Fruit fly (Drosophila melanogaster) whole organism, embryonic: ENCODE measurements around the gene CG31886.

Experiments used
- Abd-B ChIP-seq: fragments of 200-800 bp; sonication (Bioruptor generic); optimal IDR thresholded peaks from 2 replicates; lab custom pipeline; 2018; ENCODE audit warnings: missing biosample characterization, mild to moderate bottlenecking, missing genetic modification characterization, moderate library complexity
- CG11085 ChIP-seq: fragments of 200-800 bp; sonication (Bioruptor generic); IDR thresholded peaks from 2 replicates; pipeline ENCODE4 v1.3.6; 2022; ENCODE audit warnings: missing biosample characterization, missing genetic modification characterization
- CG12071 ChIP-seq: fragments of 200-800 bp; sonication (Bioruptor generic); optimal IDR thresholded peaks from 3 replicates; lab custom pipeline; 2018; ENCODE audit warnings: missing biosample characterization, mild to moderate bottlenecking, missing genetic modification characterization
- CG12744 ChIP-seq: fragments of 200-800 bp; sonication (Bioruptor generic); optimal IDR thresholded peaks from 2 replicates; lab custom pipeline; 2016; ENCODE audit warnings: missing biosample characterization, missing genetic modification characterization
- CG13775 ChIP-seq: fragments of 200-800 bp; sonication (Bioruptor generic); optimal IDR thresholded peaks from 3 replicates; lab custom pipeline; 2017; ENCODE audit warnings: missing biosample characterization, mild to moderate bottlenecking, missing genetic modification characterization
- CG13894 ChIP-seq: fragments of 200-800 bp; sonication (Bioruptor generic); optimal IDR thresholded peaks from 3 replicates; lab custom pipeline; 2018; ENCODE audit warnings: missing biosample characterization, mild to moderate bottlenecking, missing genetic modification characterization, moderate library complexity
- CG14441 ChIP-seq: fragments of 200-800 bp; sonication (Bioruptor generic); IDR thresholded peaks from 2 replicates; pipeline ENCODE4 v1.3.6; 2022; ENCODE audit warnings: missing biosample characterization, missing genetic modification characterization
- CG15269 ChIP-seq: fragments of 200-800 bp; sonication (Bioruptor generic); optimal IDR thresholded peaks from 2 replicates; lab custom pipeline; 2018; ENCODE audit warnings: missing biosample characterization, mild to moderate bottlenecking, missing genetic modification characterization, moderate library complexity
- CG16813 ChIP-seq: fragments of 200-800 bp; sonication (Bioruptor generic); IDR thresholded peaks from 3 replicates; pipeline ENCODE4 v1.3.6; 2022; ENCODE audit warnings: missing biosample characterization, missing genetic modification characterization; ENCODE audit not compliant: partially characterized antibody
- CG17328 ChIP-seq: fragments of 200-800 bp; sonication (Bioruptor generic); IDR thresholded peaks from 2 replicates; pipeline ENCODE4 v1.3.6; 2022; ENCODE audit warnings: missing biosample characterization, missing genetic modification characterization
- CG2889 ChIP-seq: fragments of 200-800 bp; sonication (Bioruptor generic); IDR thresholded peaks from 3 replicates; pipeline ENCODE4 v1.3.6; 2022; ENCODE audit warnings: missing biosample characterization, missing genetic modification characterization
- CG32532 ChIP-seq: fragments of 200-800 bp; sonication (Bioruptor generic); IDR thresholded peaks from 2 replicates; pipeline ENCODE4 v1.3.6; 2022; ENCODE audit warnings: missing biosample characterization, missing genetic modification characterization
- CG4820 ChIP-seq: fragments of 200-800 bp; sonication (Bioruptor generic); optimal IDR thresholded peaks from 3 replicates; lab custom pipeline; 2016; ENCODE audit warnings: missing biosample characterization, missing genetic modification characterization
- CG8924 ChIP-seq: fragments of 200-800 bp; optimal IDR thresholded peaks from 3 replicates; lab custom pipeline; 2019; ENCODE audit warnings: missing biosample characterization, mild to moderate bottlenecking, missing genetic modification characterization, moderate library complexity
- CTCF ChIP-seq: fragments of 200-800 bp; sonication (Bioruptor generic); optimal IDR thresholded peaks from 2 replicates; lab custom pipeline; 2017; ENCODE audit warnings: missing biosample characterization, mild to moderate bottlenecking, missing genetic modification characterization, moderate library complexity
- Dbx ChIP-seq: fragments of 200-800 bp; sonication (Bioruptor generic); IDR thresholded peaks from 3 replicates; pipeline ENCODE4 v1.3.6; 2022; ENCODE audit warnings: missing biosample characterization, missing genetic modification characterization
- Deaf1 ChIP-seq: fragments of 200-800 bp; optimal IDR thresholded peaks from 3 replicates; lab custom pipeline; 2019; ENCODE audit warnings: missing biosample characterization, mild to moderate bottlenecking, missing genetic modification characterization, moderate library complexity
- Dip3 ChIP-seq: fragments of 200-800 bp; sonication (Bioruptor generic); optimal IDR thresholded peaks from 3 replicates; lab custom pipeline; 2016; ENCODE audit warnings: missing biosample characterization, missing genetic modification characterization
- HHEX ChIP-seq: fragments of 200-800 bp; sonication (Bioruptor generic); optimal IDR thresholded peaks from 3 replicates; lab custom pipeline; 2017; ENCODE audit warnings: missing biosample characterization, mild to moderate bottlenecking, missing genetic modification characterization, missing genetic modification reagents
- Hr3 ChIP-seq: fragments of 200-800 bp; sonication (Bioruptor generic); optimal IDR thresholded peaks from 3 replicates; lab custom pipeline; 2016; ENCODE audit warnings: missing biosample characterization, missing genetic modification characterization
- Hr51 ChIP-seq, 2 experiments: fragments of 200-800 bp; sonication (Bioruptor generic); optimal IDR thresholded peaks; 2 replicates in 1 of 2; 3 replicates in 1 of 2; lab custom pipeline; 2016 to 2018; ENCODE audit warnings: missing biosample characterization in 2 of 2, missing genetic modification characterization in 2 of 2, mild to moderate bottlenecking in 1 of 2, moderate library complexity in 1 of 2
- Hsf ChIP-seq: fragments of 200-800 bp; sonication (Bioruptor generic); optimal IDR thresholded peaks from 3 replicates; lab custom pipeline; 2016; ENCODE audit warnings: missing biosample characterization, missing genetic modification characterization
- Lpt ChIP-seq: fragments of >200 bp; optimal IDR thresholded peaks from 2 replicates; lab custom pipeline; 2018; ENCODE audit warnings: missing biosample characterization, missing genetic modification characterization
- Mad ChIP-seq: fragments of 200-800 bp; sonication (Bioruptor generic); optimal IDR thresholded peaks from 2 replicates; lab custom pipeline; 2016; ENCODE audit warnings: missing biosample characterization, missing genetic modification characterization
- Meics ChIP-seq: fragments of 200-800 bp; sonication (Bioruptor generic); optimal IDR thresholded peaks from 2 replicates; lab custom pipeline; 2017; ENCODE audit warnings: missing biosample characterization, mild to moderate bottlenecking, missing genetic modification characterization
- Mes4 ChIP-seq: fragments of 200-800 bp; sonication (Bioruptor generic); optimal IDR thresholded peaks from 2 replicates; lab custom pipeline; 2016; ENCODE audit warnings: missing biosample characterization, missing genetic modification characterization
- Mrtf ChIP-seq: fragments of 200-800 bp; sonication (Bioruptor generic); IDR thresholded peaks from 3 replicates; pipeline ENCODE4 v1.3.6; 2022; ENCODE audit warnings: missing biosample characterization, missing genetic modification characterization
- Oli ChIP-seq: fragments of 200-800 bp; sonication (Bioruptor generic); optimal IDR thresholded peaks from 2 replicates; lab custom pipeline; 2018; ENCODE audit warnings: missing biosample characterization, mild to moderate bottlenecking, missing genetic modification characterization, moderate library complexity
- Rfx ChIP-seq: fragments of 200-800 bp; sonication (Bioruptor generic); IDR thresholded peaks from 2 replicates; pipeline ENCODE4 v1.3.6; 2022; ENCODE audit warnings: missing biosample characterization, missing genetic modification characterization
- Side ChIP-seq: fragments of 200-800 bp; sonication (Bioruptor generic); optimal IDR thresholded peaks from 2 replicates; lab custom pipeline; 2016; ENCODE audit warnings: missing biosample characterization, missing genetic modification characterization
- TFAM ChIP-seq: fragments of 200-800 bp; sonication (Bioruptor generic); optimal IDR thresholded peaks from 2 replicates; lab custom pipeline; 2017; ENCODE audit warnings: missing biosample characterization, missing genetic modification characterization, inconsistent platforms
- Xbp1 ChIP-seq: fragments of 200-800 bp; sonication (Bioruptor generic); optimal IDR thresholded peaks from 3 replicates; lab custom pipeline; 2016; ENCODE audit warnings: missing biosample characterization, mild to moderate bottlenecking, missing genetic modification characterization
- al ChIP-seq: fragments of 200-800 bp; sonication (Bioruptor generic); IDR thresholded peaks from 2 replicates; pipeline ENCODE4 v1.3.6; 2022; ENCODE audit warnings: missing biosample characterization, missing genetic modification characterization
- amos ChIP-seq: fragments of 200-800 bp; sonication (Bioruptor generic); IDR thresholded peaks from 2 replicates; pipeline ENCODE4 v1.3.6; 2022; ENCODE audit warnings: missing biosample characterization, missing genetic modification characterization; ENCODE audit not compliant: partially characterized antibody
- caup ChIP-seq: fragments of 200-800 bp; sonication (Bioruptor generic); optimal IDR thresholded peaks from 3 replicates; lab custom pipeline; 2017; ENCODE audit warnings: missing biosample characterization, mild to moderate bottlenecking, missing genetic modification characterization, moderate library complexity; ENCODE audit not compliant: severe bottlenecking
- dmrt99B ChIP-seq: fragments of 200-800 bp; sonication (Bioruptor generic); optimal IDR thresholded peaks from 2 replicates; lab custom pipeline; 2018; ENCODE audit warnings: missing biosample characterization, mild to moderate bottlenecking, missing genetic modification characterization, moderate library complexity
- ems ChIP-seq: fragments of 200-800 bp; sonication (Bioruptor generic); optimal IDR thresholded peaks from 3 replicates; lab custom pipeline; 2016; ENCODE audit warnings: missing biosample characterization, missing genetic modification characterization
- ewg ChIP-seq: fragments of 200-800 bp; sonication (Bioruptor generic); optimal IDR thresholded peaks from 3 replicates; lab custom pipeline; 2017; ENCODE audit warnings: mild to moderate bottlenecking, missing biosample characterization, missing genetic modification reagents, missing genetic modification characterization
- exex ChIP-seq: fragments of 200-800 bp; sonication (Bioruptor generic); optimal IDR thresholded peaks from 4 replicates; lab custom pipeline; 2018; ENCODE audit warnings: missing biosample characterization, mild to moderate bottlenecking, missing genetic modification characterization, moderate library complexity
- gro ChIP-seq: fragments of 200-800 bp; sonication (Bioruptor generic); optimal IDR thresholded peaks from 2 replicates; lab custom pipeline; 2016; ENCODE audit warnings: missing biosample characterization, missing genetic modification characterization
- hb ChIP-seq: fragments of 200-800 bp; sonication (Bioruptor generic); IDR thresholded peaks from 3 replicates; pipeline ENCODE4 v1.3.6; 2022; ENCODE audit warnings: missing biosample characterization, missing genetic modification characterization; ENCODE audit not compliant: partially characterized antibody
- lab ChIP-seq: fragments of 200-800 bp; sonication (Bioruptor generic); optimal IDR thresholded peaks from 3 replicates; lab custom pipeline; 2017; ENCODE audit warnings: missing biosample characterization, missing genetic modification characterization, mild to moderate bottlenecking, moderate library complexity, missing genetic modification reagents
- luna ChIP-seq: fragments of 200-800 bp; sonication (Bioruptor generic); optimal IDR thresholded peaks from 2 replicates; lab custom pipeline; 2016; ENCODE audit warnings: missing biosample characterization, missing genetic modification characterization
- prd ChIP-seq, 3 experiments: fragments of >200 bp in 2 of 3; fragments of 200-800 bp in 1 of 3; sonication (Bioruptor generic) in 1 of 3; optimal IDR thresholded peaks in 2 of 3; IDR thresholded peaks in 1 of 3; 2 replicates in 2 of 3; 3 replicates in 1 of 3; pipeline versions ENCODE4 v1.3.6 to Lab custom; 2017 to 2022; ENCODE audit warnings: missing biosample characterization in 1 of 3, missing genetic modification characterization in 1 of 3
- slbo ChIP-seq: fragments of 200-800 bp; sonication (Bioruptor generic); IDR thresholded peaks from 2 replicates; pipeline ENCODE4 v1.3.6; 2022; ENCODE audit warnings: missing biosample characterization, missing genetic modification characterization
- tin ChIP-seq: fragments of 200-800 bp; sonication (Bioruptor generic); optimal IDR thresholded peaks from 3 replicates; lab custom pipeline; 2016; ENCODE audit warnings: missing biosample characterization, missing genetic modification characterization
- unpg ChIP-seq: fragments of 200-800 bp; sonication (Bioruptor generic); optimal IDR thresholded peaks from 3 replicates; lab custom pipeline; 2018; ENCODE audit warnings: missing biosample characterization, mild to moderate bottlenecking, missing genetic modification characterization, moderate library complexity
- zen ChIP-seq: fragments of 200-800 bp; sonication (Bioruptor generic); optimal IDR thresholded peaks from 3 replicates; lab custom pipeline; 2018; ENCODE audit warnings: missing biosample characterization, mild to moderate bottlenecking, missing genetic modification characterization, moderate library complexity

The CG31886 gene

DNA sequence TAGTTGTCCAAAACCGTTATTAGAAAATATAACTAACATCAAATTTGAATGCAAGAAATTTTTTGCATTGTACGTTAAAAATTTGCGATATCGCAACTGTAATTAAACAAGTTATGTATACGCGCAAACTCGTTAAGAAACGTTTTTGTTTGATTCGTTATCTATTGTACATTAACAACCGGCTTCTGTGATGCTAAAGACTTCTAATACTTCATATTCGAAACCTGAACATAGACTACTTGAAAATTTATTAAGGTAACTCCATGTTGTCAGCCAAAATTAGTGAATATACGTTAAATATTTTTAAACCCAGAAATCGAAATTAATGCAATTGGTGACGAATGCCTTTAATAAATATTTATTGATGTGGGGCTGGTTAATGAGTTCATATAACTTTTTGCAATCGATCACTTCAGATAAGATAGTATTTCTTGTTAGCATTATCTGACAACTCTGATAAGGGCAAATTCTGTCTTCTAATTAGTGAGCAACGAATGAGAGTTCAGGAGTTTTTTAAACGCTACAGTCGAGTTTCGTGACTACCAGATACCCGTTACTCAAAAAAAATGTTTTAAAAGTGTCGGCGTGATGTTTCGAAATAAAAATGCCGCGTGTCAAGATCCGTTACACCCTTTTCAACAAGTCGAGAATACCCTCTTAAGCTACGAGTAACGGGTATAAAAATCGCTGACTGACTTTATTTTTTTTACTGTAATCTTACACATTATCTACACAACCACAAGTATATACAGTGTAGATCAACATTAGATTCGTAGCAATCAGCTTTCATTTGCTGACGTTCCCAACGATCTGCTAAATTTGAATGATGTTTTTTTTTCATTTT lies 6.4 kb downstream of the CG31886 start (continued):
- TF ChIP-seq CG8924, result peak; percentile 34
- TF ChIP-seq TFAM (GFP tag; lab: Kevin White, UChicago), result no peak
- peak; percentile 41; the same call in 1 of the 3 replicates for TF ChIP-seq Dbx (GFP tag; lab: Robert Waterston, UW)
- peak; percentile 28 for TF ChIP-seq Hsf (GFP tag; lab: Kevin White, UChicago)
- peak; percentile 70 for TF ChIP-seq CG32532 (GFP tag; lab: Robert Waterston, UW)
- peak; percentile 39 for TF ChIP-seq CG15269 (tag; lab: Kevin White, UChicago)
- peak; percentile 17 for TF ChIP-seq gro
- peak; percentile 76 for TF ChIP-seq CTCF (GFP tag; lab: Kevin White, UChicago)
- TF ChIP-seq lab (GFP tag; lab: Kevin White, UChicago), result peak; percentile 88
- TF ChIP-seq Dip3, result peak; percentile 31
- peak; percentile 42 for TF ChIP-seq unpg (GFP tag; lab: Kevin White, UChicago)
- TF ChIP-seq al (GFP tag; lab: Robert Waterston, UW), result peak; percentile 25; the same call in 1 of the 2 replicates
- peak; percentile 56 for TF ChIP-seq CG14441 (GFP tag; lab: Robert Waterston, UW)
- peak; percentile 49; the same call in 1 of the 3 replicates for TF ChIP-seq Mrtf (GFP tag; lab: Robert Waterston, UW)
- TF ChIP-seq Mes4 (GFP tag; lab: Kevin White, UChicago), result peak; percentile 30
- peak; percentile 28 for TF ChIP-seq Xbp1 (GFP tag; lab: Kevin White, UChicago)
- TF ChIP-seq ems (GFP tag; lab: Kevin White, UChicago), result no peak
- TF ChIP-seq luna (GFP tag; lab: Kevin White, UChicago), result no peak
- peak; percentile 77 for TF ChIP-seq Meics (GFP tag; lab: Kevin White, UChicago)
- TF ChIP-seq Hr3, result peak; percentile 48
- TF ChIP-seq prd (optimal IDR thresholded peaks at IDR 0.05; lab: Kevin White, UChicago), result no peak
- peak; percentile 62; the same call in 2 of the 3 replicates for TF ChIP-seq prd (GFP tag; IDR thresholded peaks at IDR 0.05; lab: Robert Waterston, UW)
- peak; percentile 37 for TF ChIP-seq dmrt99B (tag; lab: Kevin White, UChicago)
- peak; percentile 74 for TF ChIP-seq CG16813 (GFP tag; lab: Robert Waterston, UW)
- TF ChIP-seq ewg (GFP tag; lab: Kevin White, UChicago), result no peak
- peak; percentile 71 for TF ChIP-seq Rfx (GFP tag; lab: Robert Waterston, UW)
- peak; percentile 31; the same call in 1 of the 2 replicates for TF ChIP-seq CG11085 (GFP tag; lab: Robert Waterston, UW)
- peak; percentile 23 for TF ChIP-seq tin (GFP tag; lab: Kevin White, UChicago)
- peak; percentile 30 for TF ChIP-seq CG12071 (GFP tag; lab: Kevin White, UChicago)
- peak; percentile 46 for TF ChIP-seq Side (GFP tag; lab: Kevin White, UChicago)
- TF ChIP-seq slbo (GFP tag; lab: Robert Waterston, UW), result peak; percentile 71
- TF ChIP-seq zen (tag; lab: Kevin White, UChicago), result peak; percentile 37
- no peak for TF ChIP-seq Abd-B (GFP tag; lab: Kevin White, UChicago)
- TF ChIP-seq Hr51 (GFP tag; optimal IDR thresholded peaks at IDR 0.05; lab: Kevin White, UChicago), result peak; percentile 18 to 31
- peak; percentile 1 for TF ChIP-seq Mad
- peak; percentile 14 for TF ChIP-seq CG4820 (GFP tag; lab: Kevin White, UChicago)
- peak; percentile 52 for TF ChIP-seq HHEX (GFP tag; lab: Kevin White, UChicago)
- peak; percentile 31 for TF ChIP-seq Oli (tag; lab: Kevin White, UChicago)
- no peak for TF ChIP-seq Deaf1 (tag; lab: Kevin White, UChicago)
- no peak; the same call in 2 of the 3 replicates for TF ChIP-seq hb
- peak; percentile 49; the same call in 1 of the 2 replicates for TF ChIP-seq CG17328 (GFP tag; lab: Robert Waterston, UW)
- TF ChIP-seq CG13775 (GFP tag; lab: Kevin White, UChicago), result peak; percentile 16
- TF ChIP-seq CG2889 (GFP tag; lab: Robert Waterston, UW), result no peak
- no peak for TF ChIP-seq Lpt (GFP tag; lab: Kevin White, UChicago)
- peak; percentile 17 for TF ChIP-seq CG13894 (tag; lab: Kevin White, UChicago)
- peak; percentile 83 for TF ChIP-seq amos (GFP tag; lab: Robert Waterston, UW)
- peak; percentile 38 for TF ChIP-seq caup
- peak; percentile 97 for TF ChIP-seq exex
- TF ChIP-seq CG12744 (GFP tag; lab: Kevin White, UChicago), result peak; percentile 41
